Fruit fly (Drosophila melanogaster): ENCODE measurements around the gene Acph-1.

DNA sequence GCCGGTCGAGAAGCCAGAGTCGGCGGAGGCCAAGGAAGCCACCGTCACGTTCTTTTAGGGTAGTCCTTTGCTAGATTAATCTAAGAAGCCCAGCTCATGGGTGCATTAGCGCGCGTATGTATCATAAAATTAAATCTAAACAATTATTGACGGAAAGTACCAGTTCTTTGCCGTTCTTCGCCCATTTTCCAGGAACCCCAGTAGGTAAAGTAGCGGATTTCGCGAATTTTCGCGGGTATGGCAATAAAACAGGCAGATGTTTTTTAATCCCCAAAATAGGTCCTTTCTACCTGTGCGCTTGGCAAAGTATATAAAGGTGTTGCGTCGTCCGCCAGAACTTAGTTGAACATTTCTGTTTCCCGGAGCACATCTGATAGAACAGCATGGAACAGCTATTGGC lies 47.7 kb upstream of the Acph-1 start:
- TF ChIP-seq pan (optimal IDR thresholded peaks at IDR 0.05), result no peak
- TF ChIP-seq CG8478 (optimal IDR thresholded peaks at IDR 0.05), result no peak
- TF ChIP-seq EcR (GFP tag; optimal IDR thresholded peaks at IDR 0.05), result no peak
- no peak for TF ChIP-seq Dll (optimal IDR thresholded peaks at IDR 0.05)
- TF ChIP-seq usp (GFP tag; optimal IDR thresholded peaks at IDR 0.05), result no peak
- no peak for TF ChIP-seq psq (optimal IDR thresholded peaks at IDR 0.05)
